Worm (Caenorhabditis elegans) whole organism, midembryonic: Measurements from ENCODE around the gene nlp-67.

Source experiments
- T22C8.4 ChIP-seq: fragments of 200-800 bp; sonication (Bioruptor generic); IDR thresholded peaks from 2 replicates; pipeline ENCODE4 v1.3.6; 2022; ENCODE audit warnings: missing genetic modification characterization, missing compliant biosample characterization
- cog-1 ChIP-seq: sonication (generic microtip); optimal IDR thresholded peaks from 2 replicates; lab custom pipeline; 2016; ENCODE audit warnings: missing genetic modification characterization, missing compliant biosample characterization
- flt-1 ChIP-seq: fragments of 200-800 bp; sonication (Bioruptor generic); IDR thresholded peaks from 2 replicates; pipeline ENCODE4 v1.3.6; 2022; ENCODE audit warnings: missing genetic modification characterization, missing compliant biosample characterization
- klf-2 ChIP-seq: fragments of 200-800 bp; sonication (Bioruptor generic); conservative IDR thresholded peaks from 2 replicates; pipeline ENCODE4 v1.3.6; 2022; ENCODE audit warnings: missing genetic modification reagents, missing genetic modification characterization, missing compliant biosample characterization
- med-1 ChIP-seq: sonication (generic microtip); optimal IDR thresholded peaks from 2 replicates; lab custom pipeline; 2017; ENCODE audit warnings: missing genetic modification characterization, mild to moderate bottlenecking, missing compliant biosample characterization, antibody characterized with exemption, missing genetic modification reagents; ENCODE audit not compliant: insufficient read depth
- ref-1 ChIP-seq: fragments of 200-800 bp; sonication (Bioruptor generic); conservative IDR thresholded peaks from 2 replicates; pipeline ENCODE4 v1.3.6; 2022; ENCODE audit warnings: missing genetic modification reagents, missing genetic modification characterization, missing compliant biosample characterization
- tab-1 ChIP-seq: fragments of 200-800 bp; sonication (Bioruptor generic); IDR thresholded peaks from 2 replicates; pipeline ENCODE4 v1.3.6; 2022; ENCODE audit warnings: missing genetic modification characterization, missing compliant biosample characterization
- ztf-23 ChIP-seq: fragments of 200-800 bp; sonication (Bioruptor generic); IDR thresholded peaks from 2 replicates; pipeline ENCODE4 v1.3.6; 2022; ENCODE audit warnings: missing genetic modification reagents, missing genetic modification characterization, missing compliant biosample characterization
- ztf-29 ChIP-seq: fragments of 200-800 bp; sonication (Bioruptor generic); IDR thresholded peaks from 2 replicates; pipeline ENCODE4 v1.3.6; 2022; ENCODE audit warnings: missing genetic modification reagents, missing genetic modification characterization, missing compliant biosample characterization

Gene nlp-67

ce11 chrX:16189227-16189906 lies 5.2 kb downstream of the nlp-67 start, which contains the start of gene slc-25A21:
Gene slc-25A21 (plus strand): TSS chrX:16189856.
- TF ChIP-seq tab-1 (no peak), klf-2 (GFP tag; lab: Robert Waterston, UW) (no peak), T22C8.4 (GFP tag; lab: Robert Waterston, UW) (no peak), ztf-29 (GFP tag; lab: Robert Waterston, UW) (no peak), cog-1 (tag; lab: Kevin White, UChicago) (no peak), ref-1 (GFP tag; lab: Robert Waterston, UW) (no peak), ztf-23 (GFP tag; lab: Robert Waterston, UW) (no peak), med-1 (GFP tag; lab: Kevin White, UChicago) (no peak)

ce11 chrX:16192574-16192973 lies 8.4 kb downstream of the nlp-67 start:
- TF ChIP-seq ztf-23 (GFP tag; lab: Robert Waterston, UW) (no peak), cog-1 (tag; lab: Kevin White, UChicago) (no peak), tab-1 (no peak), T22C8.4 (GFP tag; lab: Robert Waterston, UW) (no peak), ztf-29 (GFP tag; lab: Robert Waterston, UW) (no peak), flt-1 (GFP tag; lab: Robert Waterston, UW) (no peak), ref-1 (GFP tag; lab: Robert Waterston, UW) (no peak), klf-2 (GFP tag; lab: Robert Waterston, UW) (no peak)

DNA sequence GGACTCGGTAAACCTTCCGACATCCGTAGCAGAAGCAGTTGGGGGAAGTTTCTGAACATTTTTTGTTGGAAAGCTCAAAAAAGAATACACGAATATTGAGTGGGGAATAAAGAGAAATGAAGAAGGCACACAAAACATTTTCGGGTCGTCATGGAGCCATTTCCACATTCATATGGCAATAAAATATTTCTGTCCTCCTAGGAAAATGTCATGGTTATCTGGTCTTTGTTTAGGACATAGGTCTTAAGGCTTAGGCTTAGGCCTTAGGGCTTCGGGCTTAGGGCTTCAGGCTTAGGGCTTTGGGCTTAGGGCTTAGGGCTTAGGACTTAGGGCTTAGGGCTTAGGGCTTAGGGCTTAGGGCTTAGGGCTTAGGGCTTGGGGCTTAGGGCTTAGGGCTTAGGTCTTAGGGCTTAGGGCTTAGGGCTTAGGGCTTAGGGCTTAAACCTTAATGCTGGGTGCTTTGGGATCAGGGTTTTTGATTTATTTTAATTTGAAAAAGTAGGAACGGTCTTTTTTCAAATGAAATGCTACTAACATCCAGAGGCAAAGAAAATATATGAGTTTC lies 15.1 kb downstream of the nlp-67 start, which contains the start of gene R11.3:
Gene R11.3 (minus strand): TSS at position 51 of the 565 bp plus-strand sequence.
- no peak for TF ChIP-seq T22C8.4 (GFP tag; lab: Robert Waterston, UW)
- peak; percentile 21; the same call in 1 of the 2 replicates for TF ChIP-seq ztf-29 (GFP tag; lab: Robert Waterston, UW)

ce11 chrX:16202229-16202628 lies 18.1 kb downstream of the nlp-67 start:
- TF ChIP-seq ztf-23 (GFP tag; lab: Robert Waterston, UW) (no peak), tab-1 (no peak), med-1 (GFP tag; lab: Kevin White, UChicago) (no peak), cog-1 (tag; lab: Kevin White, UChicago) (no peak), ztf-29 (GFP tag; lab: Robert Waterston, UW) (no peak), flt-1 (GFP tag; lab: Robert Waterston, UW) (no peak), klf-2 (GFP tag; lab: Robert Waterston, UW) (no peak)

ce11 chrX:16204310-16204709 lies 20.1 kb downstream of the nlp-67 start:
- TF ChIP-seq ref-1 (GFP tag; lab: Robert Waterston, UW) (no peak), ztf-29 (GFP tag; lab: Robert Waterston, UW) (no peak), tab-1 (no peak), klf-2 (GFP tag; lab: Robert Waterston, UW) (no peak), ztf-23 (GFP tag; lab: Robert Waterston, UW) (no peak), flt-1 (GFP tag; lab: Robert Waterston, UW) (no peak), T22C8.4 (GFP tag; lab: Robert Waterston, UW) (no peak), med-1 (GFP tag; lab: Kevin White, UChicago) (no peak), cog-1 (tag; lab: Kevin White, UChicago) (no peak)

DNA sequence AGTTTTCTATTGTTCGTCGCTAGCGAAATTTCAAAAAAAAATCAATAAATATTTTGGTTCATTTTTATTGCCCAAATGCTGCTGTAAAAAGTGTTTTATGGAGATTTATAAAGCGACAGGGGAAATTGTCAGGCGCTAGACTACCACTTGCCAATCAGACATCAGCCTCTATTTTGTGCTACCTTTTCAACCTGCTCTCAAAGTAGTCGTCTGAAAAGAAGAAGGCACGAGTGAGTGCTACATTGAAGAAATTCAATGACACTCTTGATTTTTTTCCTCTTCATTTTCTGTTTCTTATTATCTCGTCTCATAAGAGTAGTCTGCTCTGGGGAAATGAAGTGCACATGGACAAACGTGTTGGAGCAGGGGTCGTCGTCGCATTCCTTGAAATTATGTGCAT lies 21.7 kb downstream of the nlp-67 start:
- no peak for TF ChIP-seq ref-1 (GFP tag; lab: Robert Waterston, UW)
- TF ChIP-seq flt-1 (GFP tag; lab: Robert Waterston, UW), result no peak
- TF ChIP-seq tab-1, result no peak
- TF ChIP-seq cog-1 (tag; lab: Kevin White, UChicago), result peak; percentile 65
- TF ChIP-seq med-1 (GFP tag; lab: Kevin White, UChicago), result no peak
- TF ChIP-seq ztf-23 (GFP tag; lab: Robert Waterston, UW), result no peak
- TF ChIP-seq T22C8.4 (GFP tag; lab: Robert Waterston, UW), result peak; percentile 78
- TF ChIP-seq ztf-29 (GFP tag; lab: Robert Waterston, UW), result no peak
- TF ChIP-seq klf-2 (GFP tag; lab: Robert Waterston, UW), result no peak

DNA sequence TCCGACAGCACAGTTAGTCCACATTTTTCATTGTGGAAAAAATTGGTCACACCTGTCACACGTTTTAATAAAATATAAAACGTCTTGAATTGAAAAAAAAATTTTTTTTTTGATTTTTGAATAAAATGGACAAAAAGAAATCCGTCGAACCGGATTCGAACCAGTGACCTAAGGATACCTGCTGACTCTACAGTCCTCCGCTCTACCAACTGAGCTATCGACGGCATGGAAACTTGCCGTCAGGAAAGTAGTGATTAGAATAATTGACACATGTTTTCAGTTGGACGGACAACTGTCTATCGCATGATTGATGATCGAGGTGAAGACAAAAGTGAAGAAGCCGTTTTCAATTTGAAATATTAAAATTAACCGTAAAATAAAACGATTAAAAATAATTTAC lies 24.0 kb downstream of the nlp-67 start:
- TF ChIP-seq tab-1 (no peak), klf-2 (GFP tag; lab: Robert Waterston, UW) (no peak), ref-1 (GFP tag; lab: Robert Waterston, UW) (no peak), flt-1 (GFP tag; lab: Robert Waterston, UW) (no peak), ztf-23 (GFP tag; lab: Robert Waterston, UW) (no peak), cog-1 (tag; lab: Kevin White, UChicago) (no peak), ztf-29 (GFP tag; lab: Robert Waterston, UW) (no peak), T22C8.4 (GFP tag; lab: Robert Waterston, UW) (no peak), med-1 (GFP tag; lab: Kevin White, UChicago) (no peak)

DNA sequence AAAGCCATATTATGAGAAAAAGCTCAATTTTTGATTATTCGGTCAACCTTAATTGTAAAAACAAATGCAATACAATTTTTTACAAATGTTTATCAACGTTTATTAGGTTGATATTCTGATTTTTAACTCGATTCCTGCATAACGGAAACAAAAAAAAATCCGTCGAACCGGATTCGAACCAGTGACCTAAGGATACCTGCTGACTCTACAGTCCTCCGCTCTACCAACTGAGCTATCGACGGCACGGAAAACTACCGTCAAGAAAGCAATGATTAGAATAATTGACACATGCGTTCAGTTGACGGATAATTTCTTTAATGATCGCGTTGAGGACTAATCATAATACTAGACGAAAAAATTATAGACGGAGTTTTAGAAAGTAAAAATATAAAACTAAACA lies 24.5 kb downstream of the nlp-67 start:
- TF ChIP-seq ztf-23 (GFP tag; lab: Robert Waterston, UW) (no peak), klf-2 (GFP tag; lab: Robert Waterston, UW) (no peak), T22C8.4 (GFP tag; lab: Robert Waterston, UW) (no peak), med-1 (GFP tag; lab: Kevin White, UChicago) (no peak), ztf-29 (GFP tag; lab: Robert Waterston, UW) (no peak), flt-1 (GFP tag; lab: Robert Waterston, UW) (no peak), cog-1 (tag; lab: Kevin White, UChicago) (no peak), ref-1 (GFP tag; lab: Robert Waterston, UW) (no peak), tab-1 (no peak)

DNA sequence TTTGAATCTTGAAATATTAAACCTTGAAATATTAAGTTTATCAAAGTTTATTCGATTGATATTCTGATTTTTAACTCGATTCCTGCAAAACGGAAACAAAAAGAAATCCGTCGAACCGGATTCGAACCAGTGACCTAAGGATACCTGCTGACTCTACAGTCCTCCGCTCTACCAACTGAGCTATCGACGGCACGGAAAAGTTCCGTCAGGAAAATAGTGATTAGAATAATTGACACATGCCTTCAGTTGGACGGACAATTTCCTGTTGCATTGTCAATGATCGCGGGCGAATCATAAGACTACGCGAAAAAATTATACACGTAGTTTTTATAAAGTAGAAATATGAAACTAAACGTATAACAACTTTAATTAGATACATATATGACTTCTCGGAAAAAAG lies 25.0 kb downstream of the nlp-67 start:
- no peak for TF ChIP-seq ref-1 (GFP tag; lab: Robert Waterston, UW)
- TF ChIP-seq T22C8.4 (GFP tag; lab: Robert Waterston, UW), result no peak
- TF ChIP-seq tab-1, result no peak
- no peak for TF ChIP-seq flt-1 (GFP tag; lab: Robert Waterston, UW)
- TF ChIP-seq cog-1 (tag; lab: Kevin White, UChicago), result no peak
- no peak for TF ChIP-seq klf-2 (GFP tag; lab: Robert Waterston, UW)
